Fruit fly (Drosophila melanogaster): Measurements from ENCODE around the gene CG5645.

The CG5645 gene

dm6 chr3L:12088326-12088725 is 48.2 kb downstream of the CG5645 start, which contains the start of gene CG17154:
TSS of gene CG17154 (plus strand) at chr3L:12088626.
- no peak for TF ChIP-seq CG9817 (tag; optimal IDR thresholded peaks at IDR 0.05)
- TF ChIP-seq Ets65A (GFP tag), result peak; percentile 44
- TF ChIP-seq sisA (GFP tag; IDR thresholded peaks at IDR 0.05), result no peak
- peak; percentile 17 for TF ChIP-seq CG13894 (tag; optimal IDR thresholded peaks at IDR 0.05)
- no peak for TF ChIP-seq CG8388 (GFP tag; optimal IDR thresholded peaks at IDR 0.05)
- peak; percentile 40 for TF ChIP-seq abd-A (tag; optimal IDR thresholded peaks at IDR 0.05)

- TF ChIP-seq Neu2 (GFP tag; optimal IDR thresholded peaks at IDR 0.05; ENCODE audit: borderline replicate concordance) (no peak), sd (tag; optimal IDR thresholded peaks at IDR 0.05) (peak; percentile 63), sens (GFP tag) (peak; percentile 22), chinmo (GFP tag; IDR thresholded peaks at IDR 0.05; ENCODE audit: partially characterized antibody) (0 out of 4 replicates have a peak, but pooled peaks have one; percentile 27), ash1 (GFP tag; optimal IDR thresholded peaks at IDR 0.05) (no peak), ssp (GFP tag; IDR thresholded peaks at IDR 0.05) (no peak), prd (optimal IDR thresholded peaks at IDR 0.05) (no peak), prd (GFP tag; IDR thresholded peaks at IDR 0.05) (no peak), fu2 (GFP tag; optimal IDR thresholded peaks at IDR 0.05) (no peak), vvl (GFP tag; IDR thresholded peaks at IDR 0.05) (peak; percentile 78), CG17361 (GFP tag; IDR thresholded peaks at IDR 0.05) (0 out of 3 replicates have a peak, but pooled peaks have one; percentile 12), tin (GFP tag; optimal IDR thresholded peaks at IDR 0.05) (no peak), Vsx1 (GFP tag; optimal IDR thresholded peaks at IDR 0.05) (no peak), gce (GFP tag; IDR thresholded peaks at IDR 0.05) (no peak), ewg (GFP tag; optimal IDR thresholded peaks at IDR 0.05) (no peak), CG6813 (GFP tag; optimal IDR thresholded peaks at IDR 0.05) (no peak), Awh (GFP tag; IDR thresholded peaks at IDR 0.05) (peak; percentile 67), CG17912 (GFP tag; optimal IDR thresholded peaks at IDR 0.05) (no peak), cwo (GFP tag; optimal IDR thresholded peaks at IDR 0.05) (no peak), CG2116 (GFP tag; optimal IDR thresholded peaks at IDR 0.05) (no peak), vnd (GFP tag; IDR thresholded peaks at IDR 0.05; ENCODE audit: partially characterized antibody) (no peak)
These were observed 50.8 kb downstream of the CG5645 start for dm6 chr3L:12085691-12086078.

- TF ChIP-seq ewg (GFP tag; optimal IDR thresholded peaks at IDR 0.05) (no peak), CG7556 (GFP tag; optimal IDR thresholded peaks at IDR 0.05) (peak; percentile 44), D19A (tag; optimal IDR thresholded peaks at IDR 0.05) (peak; percentile 53), gcm (GFP tag; optimal IDR thresholded peaks at IDR 0.05) (peak; percentile 38), Tbp (GFP tag; optimal IDR thresholded peaks at IDR 0.05) (no peak), CG10147 (GFP tag; optimal IDR thresholded peaks at IDR 0.05) (peak; percentile 23), Nf-YC (tag; optimal IDR thresholded peaks at IDR 0.05) (peak; percentile 2), crc (GFP tag; optimal IDR thresholded peaks at IDR 0.05) (no peak), Xrp1 (GFP tag; IDR thresholded peaks at IDR 0.05) (peak; percentile 19; the same call in 1 of the 2 replicates), CoRest (tag; optimal IDR thresholded peaks at IDR 0.05) (peak; percentile 13), CG31441 (GFP tag; IDR thresholded peaks at IDR 0.05) (peak; percentile 52), CG18599 (GFP tag; optimal IDR thresholded peaks at IDR 0.05) (peak; percentile 29), run (tag; optimal IDR thresholded peaks at IDR 0.05) (peak; percentile 19), zen2 (GFP tag; IDR thresholded peaks at IDR 0.05; ENCODE audit: partially characterized antibody) (no peak), CG12155 (GFP tag; optimal IDR thresholded peaks at IDR 0.05) (no peak), cas (GFP tag; IDR thresholded peaks at IDR 0.05) (no peak), Hr51 (GFP tag; optimal IDR thresholded peaks at IDR 0.05) (peak in 1 of 2 experiments; percentile 75), sug (tag; optimal IDR thresholded peaks at IDR 0.05) (peak; percentile 10), CG8388 (GFP tag; optimal IDR thresholded peaks at IDR 0.05) (peak; percentile 33), gem (tag; optimal IDR thresholded peaks at IDR 0.05) (peak; percentile 68), CG11504 (tag; optimal IDR thresholded peaks at IDR 0.05) (peak; percentile 59), Usf (GFP tag; optimal IDR thresholded peaks at IDR 0.05) (no peak)
These were observed 51.4 kb downstream of the CG5645 start for dm6 chr3L:12084969-12085690.
